Worm (Caenorhabditis elegans) whole organism, midembryonic: ENCODE results near the gene exos-4.2.

Experiments
- flt-1 ChIP-seq: fragments of 200-800 bp; sonication (Bioruptor generic); IDR thresholded peaks from 2 replicates; pipeline ENCODE4 v1.3.6; 2022; ENCODE audit warnings: missing genetic modification characterization, missing compliant biosample characterization
- klf-2 ChIP-seq: fragments of 200-800 bp; sonication (Bioruptor generic); conservative IDR thresholded peaks from 2 replicates; pipeline ENCODE4 v1.3.6; 2022; ENCODE audit warnings: missing genetic modification reagents, missing genetic modification characterization, missing compliant biosample characterization
- med-1 ChIP-seq: sonication (generic microtip); optimal IDR thresholded peaks from 2 replicates; lab custom pipeline; 2017; ENCODE audit warnings: missing genetic modification characterization, mild to moderate bottlenecking, missing compliant biosample characterization, antibody characterized with exemption, missing genetic modification reagents; ENCODE audit not compliant: insufficient read depth
- ref-1 ChIP-seq: fragments of 200-800 bp; sonication (Bioruptor generic); conservative IDR thresholded peaks from 2 replicates; pipeline ENCODE4 v1.3.6; 2022; ENCODE audit warnings: missing genetic modification reagents, missing genetic modification characterization, missing compliant biosample characterization
- ztf-29 ChIP-seq: fragments of 200-800 bp; sonication (Bioruptor generic); IDR thresholded peaks from 2 replicates; pipeline ENCODE4 v1.3.6; 2022; ENCODE audit warnings: missing genetic modification reagents, missing genetic modification characterization, missing compliant biosample characterization

DNA sequence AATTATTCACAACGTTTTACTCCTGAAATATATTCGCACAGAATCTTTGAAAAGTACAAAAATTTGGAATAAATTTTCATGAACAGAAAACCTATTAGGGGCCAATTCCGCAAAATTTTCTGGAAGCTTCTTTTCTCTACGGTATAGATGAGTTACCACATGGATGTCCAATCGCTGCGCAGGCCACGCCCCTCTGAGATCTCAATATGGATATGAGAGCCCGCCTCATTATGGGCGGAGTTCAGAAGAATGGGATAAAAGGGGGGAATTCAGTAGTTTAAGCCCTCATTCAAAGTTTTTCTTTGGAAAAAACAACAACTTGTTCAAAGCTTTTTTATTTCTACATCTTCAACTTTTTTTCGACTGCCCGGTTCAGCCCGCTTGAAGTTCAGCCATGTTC, 48.5 kb upstream of the exos-4.2 start, which contains the start of gene daf-7:
- TF ChIP-seq ref-1 (GFP tag; lab: Robert Waterston, UW) = no peak
- TF ChIP-seq klf-2 (GFP tag; lab: Robert Waterston, UW) = no peak
- TF ChIP-seq flt-1 (GFP tag; lab: Robert Waterston, UW) = no peak
- TF ChIP-seq med-1 = no peak
- TF ChIP-seq ztf-29 = no peak
